Fruit fly (Drosophila melanogaster) whole organism, embryonic: ENCODE data around the gene CG31675.

Experiments used
- Abd-B ChIP-seq: fragments of 200-800 bp; sonication (Bioruptor generic); optimal IDR thresholded peaks from 2 replicates; lab custom pipeline; 2018; ENCODE audit warnings: missing biosample characterization, mild to moderate bottlenecking, missing genetic modification characterization, moderate library complexity
- Adf1 ChIP-seq: fragments of 200-800 bp; sonication (Bioruptor generic); IDR thresholded peaks from 2 replicates; pipeline ENCODE4 v1.3.6; 2022; ENCODE audit warnings: missing biosample characterization, missing genetic modification characterization
- CG10209 ChIP-seq: fragments of 200-800 bp; sonication (Bioruptor generic); optimal IDR thresholded peaks from 3 replicates; lab custom pipeline; 2017; ENCODE audit warnings: missing biosample characterization, mild to moderate bottlenecking, missing genetic modification characterization, missing genetic modification reagents
- CG1529 ChIP-seq: fragments of 200-800 bp; sonication (Bioruptor generic); optimal IDR thresholded peaks from 3 replicates; lab custom pipeline; 2018; ENCODE audit warnings: missing biosample characterization, missing genetic modification characterization
- CG17186 ChIP-seq: fragments of 200-800 bp; sonication (Bioruptor generic); optimal IDR thresholded peaks from 3 replicates; lab custom pipeline; 2017; ENCODE audit warnings: missing biosample characterization, missing genetic modification reagents, missing genetic modification characterization
- CG17912 ChIP-seq: fragments of 200-800 bp; sonication (Bioruptor generic); optimal IDR thresholded peaks from 2 replicates; lab custom pipeline; 2018; ENCODE audit warnings: missing biosample characterization, mild to moderate bottlenecking, missing genetic modification characterization
- CG18262 ChIP-seq: fragments of 200-800 bp; optimal IDR thresholded peaks from 3 replicates; lab custom pipeline; 2019; ENCODE audit warnings: missing biosample characterization, mild to moderate bottlenecking, missing genetic modification characterization, moderate library complexity
- CG18619 ChIP-seq: fragments of 200-800 bp; sonication (Bioruptor generic); optimal IDR thresholded peaks from 3 replicates; lab custom pipeline; 2017; ENCODE audit warnings: missing biosample characterization, mild to moderate bottlenecking, missing genetic modification characterization
- CG2116 ChIP-seq: fragments of 200-800 bp; sonication (Bioruptor generic); optimal IDR thresholded peaks from 3 replicates; lab custom pipeline; 2018; ENCODE audit warnings: missing biosample characterization, mild to moderate bottlenecking, missing genetic modification characterization
- CG2875 ChIP-seq: fragments of 200-800 bp; sonication (Bioruptor generic); optimal IDR thresholded peaks from 2 replicates; lab custom pipeline; 2017; ENCODE audit warnings: missing biosample characterization, mild to moderate bottlenecking, missing genetic modification characterization, missing genetic modification reagents
- CG3065 ChIP-seq: fragments of 200-800 bp; sonication (Bioruptor generic); optimal IDR thresholded peaks from 2 replicates; lab custom pipeline; 2016; ENCODE audit warnings: missing biosample characterization, missing genetic modification characterization
- CG34224 ChIP-seq: fragments of 200-800 bp; sonication (Bioruptor generic); IDR thresholded peaks from 3 replicates; pipeline ENCODE4 v1.3.6; 2022; ENCODE audit warnings: missing biosample characterization, missing genetic modification characterization; ENCODE audit not compliant: partially characterized antibody
- CG6689 ChIP-seq: fragments of 200-800 bp; sonication (Bioruptor generic); IDR thresholded peaks from 2 replicates; pipeline ENCODE4 v1.3.6; 2022; ENCODE audit warnings: missing biosample characterization, missing genetic modification characterization
- CG7372 ChIP-seq: fragments of 200-800 bp; sonication (Bioruptor generic); IDR thresholded peaks from 2 replicates; pipeline ENCODE4 v1.3.6; 2022; ENCODE audit warnings: missing biosample characterization, missing genetic modification characterization
- CG8290 ChIP-seq, 3 experiments: fragments of 200-800 bp; sonication (Bioruptor generic); optimal IDR thresholded peaks; 2 replicates each; lab custom pipeline; 2016 to 2019; ENCODE audit warnings: missing biosample characterization in 3 of 3, missing genetic modification characterization in 3 of 3, mild to moderate bottlenecking in 2 of 3, moderate library complexity in 1 of 3
- CG9437 ChIP-seq: fragments of 200-800 bp; sonication (Bioruptor generic); optimal IDR thresholded peaks from 2 replicates; lab custom pipeline; 2018; ENCODE audit warnings: missing biosample characterization, mild to moderate bottlenecking, missing genetic modification characterization
- CoRest ChIP-seq: fragments of 200-800 bp; sonication (Bioruptor generic); optimal IDR thresholded peaks from 3 replicates; lab custom pipeline; 2018; ENCODE audit warnings: missing biosample characterization, mild to moderate bottlenecking, missing genetic modification characterization, moderate library complexity
- Nf-YC ChIP-seq: fragments of 200-800 bp; optimal IDR thresholded peaks from 3 replicates; lab custom pipeline; 2019; ENCODE audit warnings: missing biosample characterization, mild to moderate bottlenecking, missing genetic modification characterization, moderate library complexity
- Sox102F ChIP-seq: fragments of 200-800 bp; sonication (Bioruptor generic); optimal IDR thresholded peaks from 2 replicates; lab custom pipeline; 2018; ENCODE audit warnings: missing biosample characterization, mild to moderate bottlenecking, missing genetic modification characterization, moderate library complexity
- Ssrp ChIP-seq: fragments of 200-800 bp; sonication (Bioruptor generic); optimal IDR thresholded peaks from 2 replicates; lab custom pipeline; 2018; ENCODE audit warnings: missing biosample characterization, mild to moderate bottlenecking, missing genetic modification characterization, moderate library complexity
- Trl ChIP-seq, 3 experiments: fragments of >200 bp in 2 of 3; fragments of 200-800 bp in 1 of 3; sonication (Bioruptor generic) in 1 of 3; optimal IDR thresholded peaks; 2 replicates in 1 of 3; 3 replicates in 2 of 3; lab custom pipeline; 2016 to 2017; ENCODE audit warnings: missing biosample characterization in 1 of 3, missing genetic modification characterization in 1 of 3
- ab ChIP-seq: fragments of 200-800 bp; sonication (Bioruptor generic); optimal IDR thresholded peaks from 2 replicates; lab custom pipeline; 2016; ENCODE audit warnings: missing biosample characterization, missing genetic modification characterization
- ac ChIP-seq: fragments of 200-800 bp; sonication (Bioruptor generic); optimal IDR thresholded peaks from 3 replicates; lab custom pipeline; 2017; ENCODE audit warnings: missing biosample characterization, mild to moderate bottlenecking, missing genetic modification characterization
- aop ChIP-seq: fragments of 200-800 bp; sonication (Bioruptor generic); IDR thresholded peaks from 2 replicates; pipeline ENCODE4 v1.3.6; 2022; ENCODE audit warnings: missing biosample characterization, missing genetic modification characterization
- ase ChIP-seq: fragments of 200-800 bp; sonication (Bioruptor generic); IDR thresholded peaks from 3 replicates; pipeline ENCODE4 v1.3.6; 2022; ENCODE audit warnings: missing biosample characterization, missing genetic modification characterization
- corto ChIP-seq: fragments of 200-800 bp; sonication (Bioruptor generic); optimal IDR thresholded peaks from 2 replicates; lab custom pipeline; 2016; ENCODE audit warnings: missing biosample characterization, mild to moderate bottlenecking, missing genetic modification characterization, moderate library complexity
- dmrt11E ChIP-seq: fragments of 200-800 bp; sonication (Bioruptor generic); optimal IDR thresholded peaks from 3 replicates; lab custom pipeline; 2018; ENCODE audit warnings: missing biosample characterization, mild to moderate bottlenecking, missing genetic modification characterization, moderate library complexity
- gce ChIP-seq: fragments of 200-800 bp; sonication (Bioruptor generic); IDR thresholded peaks from 3 replicates; pipeline ENCODE4 v1.3.6; 2022; ENCODE audit warnings: missing biosample characterization, missing genetic modification characterization
- gcm ChIP-seq: fragments of 200-800 bp; sonication (Bioruptor generic); optimal IDR thresholded peaks from 2 replicates; lab custom pipeline; 2019; ENCODE audit warnings: missing biosample characterization, mild to moderate bottlenecking, missing genetic modification characterization, moderate library complexity
- gfzf ChIP-seq: fragments of 200-800 bp; sonication (Bioruptor generic); optimal IDR thresholded peaks from 2 replicates; lab custom pipeline; 2016; ENCODE audit warnings: missing biosample characterization, mild to moderate bottlenecking, missing genetic modification characterization, moderate library complexity
- grn ChIP-seq: fragments of 200-800 bp; sonication (Bioruptor generic); optimal IDR thresholded peaks from 3 replicates; lab custom pipeline; 2017; ENCODE audit warnings: missing biosample characterization, missing genetic modification characterization
- hkb ChIP-seq, 2 experiments: fragments of 200-800 bp in 1 of 2; fragments of >200 bp in 1 of 2; sonication (Bioruptor generic) in 1 of 2; IDR thresholded peaks in 1 of 2; optimal IDR thresholded peaks in 1 of 2; 2 replicates each; pipeline versions ENCODE4 v1.3.6 to Lab custom; 2017 to 2022; ENCODE audit warnings: missing biosample characterization in 1 of 2, missing genetic modification characterization in 1 of 2
- jigr1 ChIP-seq: fragments of 200-800 bp; sonication (Bioruptor generic); IDR thresholded peaks from 3 replicates; pipeline ENCODE4 v1.3.6; 2022; ENCODE audit warnings: missing biosample characterization, missing genetic modification characterization
- knrl ChIP-seq: fragments of 200-800 bp; sonication (Bioruptor generic); IDR thresholded peaks from 3 replicates; pipeline ENCODE4 v1.3.6; 2022; ENCODE audit warnings: missing biosample characterization, missing genetic modification characterization; ENCODE audit not compliant: partially characterized antibody
- lilli ChIP-seq: fragments of 200-800 bp; sonication (Bioruptor generic); optimal IDR thresholded peaks from 3 replicates; lab custom pipeline; 2016; ENCODE audit warnings: missing biosample characterization, missing genetic modification characterization
- lov ChIP-seq, 2 experiments: fragments of 200-800 bp in 1 of 2; fragments of >200 bp in 1 of 2; sonication (Bioruptor generic) in 1 of 2; IDR thresholded peaks in 1 of 2; optimal IDR thresholded peaks in 1 of 2; 2 replicates in 1 of 2; 3 replicates in 1 of 2; pipeline versions ENCODE4 v1.3.6 to Lab custom; 2017 to 2022; ENCODE audit warnings: missing biosample characterization in 1 of 2, missing genetic modification characterization in 1 of 2
- mirr ChIP-seq: fragments of 200-800 bp; sonication (Bioruptor generic); optimal IDR thresholded peaks from 3 replicates; lab custom pipeline; 2018; ENCODE audit warnings: missing biosample characterization, mild to moderate bottlenecking, missing genetic modification characterization
- p53 ChIP-seq: fragments of 200-800 bp; sonication (Bioruptor generic); optimal IDR thresholded peaks from 2 replicates; lab custom pipeline; 2016; ENCODE audit warnings: missing biosample characterization, missing genetic modification characterization
- pb ChIP-seq: fragments of 200-800 bp; sonication (Bioruptor generic); optimal IDR thresholded peaks from 3 replicates; lab custom pipeline; 2016; ENCODE audit warnings: missing biosample characterization, missing genetic modification characterization
- peb ChIP-seq: fragments of 200-800 bp; sonication (Bioruptor generic); IDR thresholded peaks from 2 replicates; pipeline ENCODE4 v1.3.6; 2022; ENCODE audit warnings: missing biosample characterization, missing genetic modification characterization
- scrt ChIP-seq: fragments of 200-800 bp; sonication (Bioruptor generic); optimal IDR thresholded peaks from 2 replicates; lab custom pipeline; 2018; ENCODE audit warnings: missing biosample characterization, mild to moderate bottlenecking, missing genetic modification characterization, moderate library complexity
- sim ChIP-seq: fragments of 200-800 bp; sonication (Bioruptor generic); IDR thresholded peaks from 2 replicates; pipeline ENCODE4 v1.3.6; 2022; ENCODE audit warnings: missing biosample characterization, missing genetic modification characterization
- ssp ChIP-seq: fragments of 200-800 bp; sonication (Bioruptor generic); IDR thresholded peaks from 2 replicates; pipeline ENCODE4 v1.3.6; 2022; ENCODE audit warnings: missing biosample characterization, missing genetic modification characterization
- wek ChIP-seq: fragments of 200-800 bp; sonication (Bioruptor generic); optimal IDR thresholded peaks from 3 replicates; lab custom pipeline; 2018; ENCODE audit warnings: missing biosample characterization, mild to moderate bottlenecking, missing genetic modification characterization, moderate library complexity
- wor ChIP-seq: fragments of 200-800 bp; sonication (Bioruptor generic); IDR thresholded peaks from 2 replicates; pipeline ENCODE4 v1.3.6; 2022; ENCODE audit warnings: missing biosample characterization, missing genetic modification characterization
- z ChIP-seq: fragments of 200-800 bp; sonication (Bioruptor generic); IDR thresholded peaks from 3 replicates; pipeline ENCODE4 v1.3.6; 2022; ENCODE audit warnings: missing biosample characterization, missing genetic modification characterization
- zen2 ChIP-seq: fragments of 200-800 bp; sonication (Bioruptor generic); IDR thresholded peaks from 3 replicates; pipeline ENCODE4 v1.3.6; 2022; ENCODE audit warnings: missing biosample characterization, missing genetic modification characterization; ENCODE audit not compliant: partially characterized antibody

Gene CG31675

dm6 chr2L:20889857-20890606 is 22.5 kb downstream of the CG31675 start (continued):
- TF ChIP-seq Abd-B (GFP tag; lab: Kevin White, UChicago): peak; percentile 34
- no peak for TF ChIP-seq scrt (GFP tag; lab: Kevin White, UChicago)
- TF ChIP-seq CG17912 (GFP tag; lab: Kevin White, UChicago): no peak
- peak; percentile 33 for TF ChIP-seq mirr
- no peak for TF ChIP-seq ac (GFP tag; lab: Kevin White, UChicago)
- no peak for TF ChIP-seq CG3065 (GFP tag; lab: Kevin White, UChicago)
- TF ChIP-seq ab (GFP tag; lab: Kevin White, UChicago): no peak
- TF ChIP-seq CoRest (tag; lab: Kevin White, UChicago): peak; percentile 17
- TF ChIP-seq wor (GFP tag; lab: Robert Waterston, UW): no peak
- TF ChIP-seq CG2116: no peak
- TF ChIP-seq sim (GFP tag; lab: Robert Waterston, UW): no peak
- TF ChIP-seq pb (GFP tag; lab: Kevin White, UChicago): no peak
- TF ChIP-seq Nf-YC: peak; percentile 72
- peak; percentile 35 for TF ChIP-seq lilli (GFP tag; lab: Kevin White, UChicago)
- no peak for TF ChIP-seq corto (GFP tag; lab: Kevin White, UChicago)
- no peak for TF ChIP-seq wek (GFP tag; lab: Kevin White, UChicago)
- TF ChIP-seq CG1529 (GFP tag; lab: Kevin White, UChicago): peak; percentile 42
- peak; percentile 53 for TF ChIP-seq CG10209
- no peak for TF ChIP-seq lov (optimal IDR thresholded peaks at IDR 0.05; lab: Kevin White, UChicago)
- TF ChIP-seq lov (GFP tag; IDR thresholded peaks at IDR 0.05; lab: Robert Waterston, UW): no peak
- TF ChIP-seq gcm (GFP tag; lab: Kevin White, UChicago): peak; percentile 4
- TF ChIP-seq Trl (optimal IDR thresholded peaks at IDR 0.05; lab: Kevin White, UChicago): peak; percentile 68 to 78
- no peak for TF ChIP-seq Trl (GFP tag; optimal IDR thresholded peaks at IDR 0.05; lab: Kevin White, UChicago)
- peak; percentile 72 for TF ChIP-seq CG2875 (GFP tag; lab: Kevin White, UChicago)
- no peak for TF ChIP-seq gfzf (GFP tag; lab: Kevin White, UChicago)
- TF ChIP-seq CG7372 (GFP tag; lab: Robert Waterston, UW): no peak
- peak; percentile 10; the same call in 1 of the 3 replicates for TF ChIP-seq gce (GFP tag; lab: Robert Waterston, UW)
- no peak for TF ChIP-seq CG17186 (GFP tag; lab: Kevin White, UChicago)
- 0 out of 3 replicates have a peak, but pooled peaks have one; percentile 15 for TF ChIP-seq zen2
- TF ChIP-seq CG18619 (GFP tag; lab: Kevin White, UChicago): no peak
- TF ChIP-seq Ssrp: peak; percentile 45
- 0 out of 3 replicates have a peak, but pooled peaks have one; percentile 29 for TF ChIP-seq ase (GFP tag; lab: Robert Waterston, UW)
- peak; percentile 4; the same call in 1 of the 3 replicates for TF ChIP-seq z
- no peak for TF ChIP-seq grn
- no peak for TF ChIP-seq p53 (GFP tag; lab: Kevin White, UChicago)
- no peak for TF ChIP-seq CG8290 (GFP tag; optimal IDR thresholded peaks at IDR 0.05; lab: Kevin White, UChicago)
- TF ChIP-seq CG8290 (tag; optimal IDR thresholded peaks at IDR 0.05; lab: Kevin White, UChicago): peak in 1 of 2 experiments; percentile 11
- TF ChIP-seq hkb (optimal IDR thresholded peaks at IDR 0.05; lab: Kevin White, UChicago): no peak
- TF ChIP-seq hkb (GFP tag; IDR thresholded peaks at IDR 0.05; lab: Robert Waterston, UW): peak; percentile 31; the same call in 1 of the 2 replicates
- peak; percentile 34 for TF ChIP-seq CG9437 (GFP tag; lab: Kevin White, UChicago)
- TF ChIP-seq ssp (GFP tag; lab: Robert Waterston, UW): no peak
- TF ChIP-seq CG34224 (GFP tag; lab: Robert Waterston, UW): no peak
- no peak for TF ChIP-seq knrl (GFP tag; lab: Robert Waterston, UW)
- no peak for TF ChIP-seq jigr1 (GFP tag; lab: Robert Waterston, UW)
- no peak for TF ChIP-seq peb (GFP tag; lab: Robert Waterston, UW)
- peak; percentile 30 for TF ChIP-seq dmrt11E (tag; lab: Kevin White, UChicago)
- TF ChIP-seq CG6689 (GFP tag; lab: Robert Waterston, UW): no peak
- TF ChIP-seq Sox102F: peak; percentile 66
- TF ChIP-seq aop (GFP tag; lab: Robert Waterston, UW): no peak
- TF ChIP-seq CG18262 (tag; lab: Kevin White, UChicago): peak; percentile 41
- no peak for TF ChIP-seq Adf1
